Worm (Caenorhabditis elegans) whole organism, mixed stage, embryonic: ENCODE results near the gene spig-1.

Experiments used
- M03D4.4 ChIP-seq: sonication (generic microtip); optimal IDR thresholded peaks from 2 replicates; lab custom pipeline; 2017; ENCODE audit warnings: mild to moderate bottlenecking, missing genetic modification characterization, missing compliant biosample characterization
- bed-3 ChIP-seq: fragments of 200-800 bp; sonication (Bioruptor generic); optimal IDR thresholded peaks from 3 replicates; lab custom pipeline; 2018; ENCODE audit warnings: mild to moderate bottlenecking, missing genetic modification characterization, moderate library complexity, missing compliant biosample characterization
- blmp-1 ChIP-seq: fragments of 150-350 bp; optimal IDR thresholded peaks from 2 replicates; lab custom pipeline; 2014; ENCODE audit warnings: missing biosample characterization, missing genetic modification characterization
- ceh-39 ChIP-seq: fragments of 150-350 bp; optimal IDR thresholded peaks from 2 replicates; lab custom pipeline; 2014; ENCODE audit warnings: missing biosample characterization, missing genetic modification characterization
- ceh-43 ChIP-seq: fragments of 200-800 bp; sonication (Bioruptor generic); optimal IDR thresholded peaks from 2 replicates; lab custom pipeline; 2018; ENCODE audit warnings: mild to moderate bottlenecking, missing genetic modification characterization, moderate library complexity, missing compliant biosample characterization
- ceh-83 ChIP-seq: fragments of 200-800 bp; sonication (Bioruptor generic); optimal IDR thresholded peaks from 2 replicates; lab custom pipeline; 2018; ENCODE audit warnings: mild to moderate bottlenecking, missing genetic modification characterization, missing compliant biosample characterization
- ces-1 ChIP-seq: fragments of 150-350 bp; optimal IDR thresholded peaks from 2 replicates; lab custom pipeline; 2014; ENCODE audit warnings: missing biosample characterization, missing genetic modification reagents, missing genetic modification characterization
- drap-1 ChIP-seq: fragments of 200-800 bp; sonication (Bioruptor generic); optimal IDR thresholded peaks from 3 replicates; lab custom pipeline; 2018; ENCODE audit warnings: mild to moderate bottlenecking, missing genetic modification characterization, missing compliant biosample characterization
- elt-3 ChIP-seq: fragments of 150-350 bp; optimal IDR thresholded peaks from 2 replicates; lab custom pipeline; 2014; ENCODE audit warnings: missing biosample characterization, missing genetic modification characterization
- flh-1 ChIP-seq: fragments of 200-800 bp; sonication (Bioruptor generic); optimal IDR thresholded peaks from 2 replicates; lab custom pipeline; 2018; ENCODE audit warnings: mild to moderate bottlenecking, missing genetic modification characterization, moderate library complexity, missing compliant biosample characterization
- hlh-1 ChIP-seq: fragments of 150-350 bp; optimal IDR thresholded peaks from 2 replicates; lab custom pipeline; 2014; ENCODE audit warnings: missing biosample characterization, missing genetic modification reagents, missing genetic modification characterization
- lin-13 ChIP-seq: fragments of 150-350 bp; optimal IDR thresholded peaks from 2 replicates; lab custom pipeline; 2014; ENCODE audit warnings: missing biosample characterization, missing genetic modification characterization
- lin-32 ChIP-seq: fragments of 200-800 bp; sonication (Bioruptor generic); optimal IDR thresholded peaks from 2 replicates; lab custom pipeline; 2018; ENCODE audit warnings: mild to moderate bottlenecking, missing genetic modification characterization, missing compliant biosample characterization
- lsy-2 ChIP-seq: fragments of 150-350 bp; optimal IDR thresholded peaks from 2 replicates; lab custom pipeline; 2014; ENCODE audit warnings: missing biosample characterization, missing genetic modification characterization
- mab-5 ChIP-seq: fragments of 150-350 bp; optimal IDR thresholded peaks from 2 replicates; lab custom pipeline; 2014; ENCODE audit warnings: missing biosample characterization, missing genetic modification characterization
- mep-1 ChIP-seq: fragments of 150-350 bp; optimal IDR thresholded peaks from 2 replicates; lab custom pipeline; 2017; ENCODE audit warnings: missing biosample characterization, missing genetic modification reagents, missing genetic modification characterization, inconsistent platforms
- mls-2 ChIP-seq: sonication (generic microtip); optimal IDR thresholded peaks from 2 replicates; lab custom pipeline; 2016; ENCODE audit warnings: mild to moderate bottlenecking, missing genetic modification characterization, moderate library complexity, missing compliant biosample characterization
- nhr-12 ChIP-seq: fragments of 150-350 bp; optimal IDR thresholded peaks from 2 replicates; lab custom pipeline; 2014; ENCODE audit warnings: missing biosample characterization, missing genetic modification characterization
- nhr-2 ChIP-seq: fragments of 150-350 bp; optimal IDR thresholded peaks from 2 replicates; lab custom pipeline; 2014; ENCODE audit warnings: missing biosample characterization, missing genetic modification characterization
- nhr-28 ChIP-seq: fragments of 150-350 bp; optimal IDR thresholded peaks from 2 replicates; lab custom pipeline; 2014; ENCODE audit warnings: missing biosample characterization, missing genetic modification characterization
- nhr-76 ChIP-seq: sonication (generic microtip); optimal IDR thresholded peaks from 2 replicates; lab custom pipeline; 2017; ENCODE audit warnings: missing biosample characterization, missing genetic modification characterization
- sem-2 ChIP-seq: fragments of 200-800 bp; sonication (Bioruptor generic); optimal IDR thresholded peaks from 2 replicates; lab custom pipeline; 2018; ENCODE audit warnings: mild to moderate bottlenecking, missing genetic modification characterization, missing compliant biosample characterization
- snpc-4 ChIP-seq: fragments of 150-350 bp; optimal IDR thresholded peaks from 2 replicates; lab custom pipeline; 2014; ENCODE audit warnings: missing biosample characterization, missing genetic modification characterization
- sptf-1 ChIP-seq: sonication (generic microtip); optimal IDR thresholded peaks from 2 replicates; lab custom pipeline; 2017; ENCODE audit warnings: mild to moderate bottlenecking, missing genetic modification characterization, moderate library complexity, missing compliant biosample characterization
- unc-120 ChIP-seq: sonication (generic microtip); optimal IDR thresholded peaks from 2 replicates; lab custom pipeline; 2017; ENCODE audit warnings: missing genetic modification characterization, missing compliant biosample characterization; ENCODE audit not compliant: poor library complexity, severe bottlenecking
- unc-62 ChIP-seq: fragments of 150-350 bp; optimal IDR thresholded peaks from 2 replicates; lab custom pipeline; 2014; ENCODE audit warnings: missing biosample characterization, missing genetic modification reagents, missing genetic modification characterization
- zip-8 ChIP-seq: fragments of 150-350 bp; optimal IDR thresholded peaks from 2 replicates; lab custom pipeline; 2014; ENCODE audit warnings: missing biosample characterization, missing genetic modification characterization
- ztf-11 ChIP-seq: fragments of 150-350 bp; optimal IDR thresholded peaks from 2 replicates; lab custom pipeline; 2014; ENCODE audit warnings: missing biosample characterization, missing genetic modification characterization

The spig-1 gene

ce11 chrV:7051133-7051765 is at the start of gene spig-1, which contains the start of gene tofu-2:
spig-1 (plus strand) TSS chrV:7051715.
tofu-2 (minus strand) TSS chrV:7051248.
- TF ChIP-seq sem-2 (GFP tag; lab: Kevin White, UChicago), result no peak

- no peak for TF ChIP-seq ztf-11 (tag; lab: Kevin White, UChicago)
- no peak for TF ChIP-seq drap-1 (GFP tag; lab: Kevin White, UChicago)
- no peak for TF ChIP-seq lin-32 (GFP tag; lab: Kevin White, UChicago)
- no peak for TF ChIP-seq unc-120 (tag; lab: Kevin White, UChicago)
- no peak for TF ChIP-seq nhr-76 (tag; lab: Kevin White, UChicago)
- no peak for TF ChIP-seq ceh-39 (tag; lab: Kevin White, UChicago)
These were observed 47.7 kb upstream of the spig-1 start, which contains the start of gene srab-4 for ce11 chrV:7003850-7004249. srab-4 (plus strand) TSS chrV:7004150.

- no peak for TF ChIP-seq ceh-83 (GFP tag; lab: Kevin White, UChicago)
- TF ChIP-seq ceh-39 (tag; lab: Kevin White, UChicago), result no peak
- TF ChIP-seq nhr-12 (tag; lab: Kevin White, UChicago), result no peak
- no peak for TF ChIP-seq nhr-2 (tag; lab: Kevin White, UChicago)
- TF ChIP-seq snpc-4, result no peak
- TF ChIP-seq mep-1, result no peak
- TF ChIP-seq ztf-11 (tag; lab: Kevin White, UChicago), result no peak
These were observed 45.6 kb upstream of the spig-1 start, which contains the start of gene spig-10 for ce11 chrV:7005964-7006363. spig-10 (plus strand) TSS chrV:7006264.

- no peak for TF ChIP-seq lsy-2 (tag; lab: Kevin White, UChicago)
- TF ChIP-seq elt-3 (tag; lab: Kevin White, UChicago), result no peak
- TF ChIP-seq unc-62 (GFP tag; lab: Kevin White, UChicago), result no peak
- TF ChIP-seq flh-1 (GFP tag; lab: Kevin White, UChicago), result no peak
- no peak for TF ChIP-seq hlh-1 (tag; lab: Kevin White, UChicago)
- no peak for TF ChIP-seq unc-120 (tag; lab: Kevin White, UChicago)
- TF ChIP-seq ceh-43 (GFP tag; lab: Kevin White, UChicago), result no peak
- no peak for TF ChIP-seq ceh-83 (GFP tag; lab: Kevin White, UChicago)
- TF ChIP-seq ces-1, result no peak
- no peak for TF ChIP-seq zip-8 (tag; lab: Kevin White, UChicago)
These were observed 44.2 kb upstream of the spig-1 start, which contains the start of gene drd-10 for ce11 chrV:7007307-7007706. drd-10 (plus strand) TSS chrV:7007607.

- TF ChIP-seq mep-1 (no peak), drap-1 (GFP tag; lab: Kevin White, UChicago) (no peak), lin-13 (no peak), sptf-1 (tag; lab: Kevin White, UChicago) (no peak), snpc-4 (no peak), hlh-1 (tag; lab: Kevin White, UChicago) (no peak), mab-5 (tag; lab: Kevin White, UChicago) (no peak), ceh-39 (tag; lab: Kevin White, UChicago) (no peak), ceh-83 (GFP tag; lab: Kevin White, UChicago) (no peak), blmp-1 (tag; lab: Kevin White, UChicago) (no peak), bed-3 (GFP tag; lab: Kevin White, UChicago) (no peak), mls-2 (tag; lab: Kevin White, UChicago) (no peak)
These were observed 42.1 kb upstream of the spig-1 start, which contains the start of gene C33G8.2 for ce11 chrV:7009461-7009860. C33G8.2 (plus strand) TSS chrV:7009761.

ce11 chrV:7012617-7013016 is 38.9 kb upstream of the spig-1 start, which contains the start of gene srw-127:
srw-127 (plus strand) TSS chrV:7012917.
- TF ChIP-seq elt-3 (tag; lab: Kevin White, UChicago), result no peak
- TF ChIP-seq nhr-76 (tag; lab: Kevin White, UChicago), result no peak
- no peak for TF ChIP-seq M03D4.4 (tag; lab: Kevin White, UChicago)
- no peak for TF ChIP-seq flh-1 (GFP tag; lab: Kevin White, UChicago)
- TF ChIP-seq blmp-1 (tag; lab: Kevin White, UChicago), result no peak
- TF ChIP-seq unc-120 (tag; lab: Kevin White, UChicago), result no peak
- TF ChIP-seq nhr-28 (tag; lab: Kevin White, UChicago), result no peak
- no peak for TF ChIP-seq ces-1
- no peak for TF ChIP-seq ceh-43 (GFP tag; lab: Kevin White, UChicago)
- no peak for TF ChIP-seq drap-1 (GFP tag; lab: Kevin White, UChicago)
- TF ChIP-seq hlh-1 (tag; lab: Kevin White, UChicago), result no peak
- no peak for TF ChIP-seq ceh-39 (tag; lab: Kevin White, UChicago)
